Worm (Caenorhabditis elegans) whole organism, young adult: ENCODE measurements around the gene bmk-1.

ENCODE experiments used
- C17E4.6 ChIP-seq: fragments of 200-800 bp; sonication (Bioruptor generic); IDR thresholded peaks from 2 replicates; pipeline ENCODE4 v1.3.6; 2022; ENCODE audit warnings: missing genetic modification reagents, missing genetic modification characterization, missing compliant biosample characterization
- F22D6.2 ChIP-seq: sonication (generic microtip); optimal IDR thresholded peaks from 2 replicates; lab custom pipeline; 2016; ENCODE audit warnings: mild to moderate bottlenecking, missing genetic modification characterization, missing compliant biosample characterization
- F49E8.2 ChIP-seq: sonication (generic microtip); optimal IDR thresholded peaks from 3 replicates; lab custom pipeline; 2017; ENCODE audit warnings: missing genetic modification characterization, mild to moderate bottlenecking, missing compliant biosample characterization, antibody characterized with exemption, moderate library complexity; ENCODE audit not compliant: insufficient read depth
- F57A8.1 ChIP-seq: fragments of 200-800 bp; sonication (Bioruptor generic); optimal IDR thresholded peaks from 2 replicates; lab custom pipeline; 2018; ENCODE audit warnings: mild to moderate bottlenecking, missing genetic modification characterization, moderate library complexity, missing compliant biosample characterization
- K11D2.4 ChIP-seq: fragments of 200-800 bp; sonication (Bioruptor generic); IDR thresholded peaks from 2 replicates; pipeline ENCODE4 v1.3.6; 2022; ENCODE audit warnings: missing genetic modification reagents, missing genetic modification characterization, missing compliant biosample characterization
- T26A5.8 ChIP-seq: sonication (generic microtip); optimal IDR thresholded peaks from 2 replicates; lab custom pipeline; 2016; ENCODE audit warnings: missing genetic modification characterization, missing compliant biosample characterization
- Y53F4B.3 ChIP-seq: fragments of 200-800 bp; sonication (Bioruptor generic); IDR thresholded peaks from 2 replicates; pipeline ENCODE4 v1.3.6; 2022; ENCODE audit warnings: missing genetic modification reagents, missing genetic modification characterization, missing compliant biosample characterization
- Y53G8AR.9 ChIP-seq: fragments of 200-800 bp; sonication (Bioruptor generic); conservative IDR thresholded peaks from 2 replicates; pipeline ENCODE4 v1.3.6; 2022; ENCODE audit warnings: missing genetic modification reagents, missing genetic modification characterization, missing compliant biosample characterization
- Y56A3A.18 ChIP-seq: fragments of 200-800 bp; sonication (Bioruptor generic); IDR thresholded peaks from 2 replicates; pipeline ENCODE4 v1.3.6; 2022; ENCODE audit warnings: missing genetic modification reagents, missing genetic modification characterization, missing compliant biosample characterization
- ZK185.1 ChIP-seq: sonication (generic microtip); optimal IDR thresholded peaks from 2 replicates; lab custom pipeline; 2016; ENCODE audit warnings: mild to moderate bottlenecking, missing genetic modification characterization, missing compliant biosample characterization; ENCODE audit not compliant: poor library complexity, severe bottlenecking
- ama-1 ChIP-seq, 3 experiments: fragments of 150-350 bp in 1 of 3; sonication (generic microtip) in 2 of 3; optimal IDR thresholded peaks; 2 replicates each; lab custom pipeline; 2014 to 2018; ENCODE audit warnings: missing biosample characterization in 2 of 3, missing genetic modification characterization in 2 of 3, missing genetic modification reagents in 2 of 3
- aptf-2 ChIP-seq: fragments of 200-800 bp; sonication (Bioruptor generic); conservative IDR thresholded peaks from 2 replicates; pipeline ENCODE4 v1.3.6; 2022; ENCODE audit warnings: missing genetic modification reagents, missing genetic modification characterization, missing compliant biosample characterization
- athp-1 ChIP-seq: sonication (generic microtip); optimal IDR thresholded peaks from 2 replicates; lab custom pipeline; 2017; ENCODE audit warnings: mild to moderate bottlenecking, missing genetic modification characterization, missing compliant biosample characterization
- attf-3 ChIP-seq: fragments of 200-800 bp; sonication (Bioruptor generic); conservative IDR thresholded peaks from 2 replicates; pipeline ENCODE4 v1.3.6; 2022; ENCODE audit warnings: missing genetic modification reagents, missing genetic modification characterization, missing compliant biosample characterization
- ccch-3 ChIP-seq: fragments of 200-800 bp; sonication (Bioruptor generic); optimal IDR thresholded peaks from 2 replicates; lab custom pipeline; 2018; ENCODE audit warnings: mild to moderate bottlenecking, missing genetic modification characterization, missing compliant biosample characterization
- chd-7 ChIP-seq: sonication (generic microtip); optimal IDR thresholded peaks from 2 replicates; lab custom pipeline; 2016; ENCODE audit warnings: mild to moderate bottlenecking, missing genetic modification characterization, moderate library complexity, missing compliant biosample characterization
- die-1 ChIP-seq: sonication (generic microtip); optimal IDR thresholded peaks from 2 replicates; lab custom pipeline; 2016; ENCODE audit warnings: missing genotype, mild to moderate bottlenecking, missing genetic modification characterization, missing compliant biosample characterization
- dpff-1 ChIP-seq: sonication (generic microtip); optimal IDR thresholded peaks from 2 replicates; lab custom pipeline; 2017; ENCODE audit warnings: mild to moderate bottlenecking, missing genetic modification characterization, missing compliant biosample characterization
- egl-44 ChIP-seq: fragments of 200-800 bp; sonication (Bioruptor generic); IDR thresholded peaks from 2 replicates; pipeline ENCODE4 v1.3.6; 2022; ENCODE audit warnings: missing genetic modification reagents, missing genetic modification characterization, missing compliant biosample characterization
- ets-4 ChIP-seq: fragments of 200-800 bp; sonication (Bioruptor generic); optimal IDR thresholded peaks from 2 replicates; lab custom pipeline; 2018; ENCODE audit warnings: mild to moderate bottlenecking, missing genetic modification characterization, missing compliant biosample characterization
- hmg-1.2 ChIP-seq: fragments of 200-800 bp; sonication (Bioruptor generic); IDR thresholded peaks from 2 replicates; pipeline ENCODE4 v1.3.6; 2022; ENCODE audit warnings: missing genetic modification reagents, missing genetic modification characterization, missing compliant biosample characterization
- hmg-20 ChIP-seq: fragments of 200-800 bp; sonication (Bioruptor generic); IDR thresholded peaks from 2 replicates; pipeline ENCODE4 v1.3.6; 2022; ENCODE audit warnings: missing genetic modification reagents, missing genetic modification characterization, missing compliant biosample characterization
- hsf-1 ChIP-seq: fragments of 200-800 bp; sonication (Bioruptor generic); IDR thresholded peaks from 2 replicates; pipeline ENCODE4 v1.3.6; 2022; ENCODE audit warnings: missing genetic modification reagents, missing genetic modification characterization, missing compliant biosample characterization
- lir-1 ChIP-seq: fragments of 200-800 bp; sonication (Bioruptor generic); conservative IDR thresholded peaks from 2 replicates; pipeline ENCODE4 v1.3.6; 2022; ENCODE audit warnings: missing genetic modification reagents, missing genetic modification characterization, missing compliant biosample characterization
- lsy-27 ChIP-seq: sonication (generic microtip); optimal IDR thresholded peaks from 2 replicates; lab custom pipeline; 2017; ENCODE audit warnings: missing genetic modification characterization, mild to moderate bottlenecking, missing compliant biosample characterization, antibody characterized with exemption, missing genotype, borderline replicate concordance; ENCODE audit not compliant: insufficient read depth
- madf-3 ChIP-seq: fragments of 200-800 bp; sonication (Bioruptor generic); IDR thresholded peaks from 2 replicates; pipeline ENCODE4 v1.3.6; 2022; ENCODE audit warnings: missing genetic modification reagents, missing genetic modification characterization, missing compliant biosample characterization
- nfyb-1 ChIP-seq: fragments of 200-800 bp; sonication (Bioruptor generic); IDR thresholded peaks from 2 replicates; pipeline ENCODE4 v1.3.6; 2022; ENCODE audit warnings: missing genetic modification reagents, missing genetic modification characterization, missing compliant biosample characterization
- nhr-179 ChIP-seq: sonication (generic microtip); optimal IDR thresholded peaks from 2 replicates; lab custom pipeline; 2016; ENCODE audit warnings: mild to moderate bottlenecking, missing genetic modification characterization, missing compliant biosample characterization
- pbrm-1 ChIP-seq: fragments of 200-800 bp; sonication (Bioruptor generic); IDR thresholded peaks from 2 replicates; pipeline ENCODE4 v1.3.6; 2022; ENCODE audit warnings: missing genetic modification reagents, missing genetic modification characterization, missing compliant biosample characterization
- rcor-1 ChIP-seq: fragments of 200-800 bp; sonication (Bioruptor generic); IDR thresholded peaks from 2 replicates; pipeline ENCODE4 v1.3.6; 2022; ENCODE audit warnings: missing genetic modification reagents, missing genetic modification characterization, missing compliant biosample characterization
- sdz-38 ChIP-seq: sonication (generic microtip); optimal IDR thresholded peaks from 2 replicates; lab custom pipeline; 2016; ENCODE audit warnings: missing genotype, missing genetic modification characterization, missing compliant biosample characterization
- snpc-3.4 ChIP-seq: sonication (generic microtip); optimal IDR thresholded peaks from 2 replicates; lab custom pipeline; 2017; ENCODE audit warnings: missing genetic modification characterization, mild to moderate bottlenecking, missing compliant biosample characterization, antibody characterized with exemption, moderate library complexity, missing genotype, missing genetic modification reagents
- unc-130 ChIP-seq: sonication (generic microtip); optimal IDR thresholded peaks from 2 replicates; lab custom pipeline; 2016; ENCODE audit warnings: missing genetic modification reagents, missing genetic modification characterization, missing compliant biosample characterization
- ztf-22 ChIP-seq: fragments of 200-800 bp; sonication (Bioruptor generic); optimal IDR thresholded peaks from 2 replicates; lab custom pipeline; 2018; ENCODE audit warnings: mild to moderate bottlenecking, missing genetic modification characterization, moderate library complexity, missing compliant biosample characterization
- ztf-25 ChIP-seq: fragments of 200-800 bp; sonication (Bioruptor generic); IDR thresholded peaks from 2 replicates; pipeline ENCODE4 v1.3.6; 2022; ENCODE audit warnings: missing genetic modification reagents, missing genetic modification characterization, missing compliant biosample characterization
- ztf-3 ChIP-seq: fragments of 200-800 bp; sonication (Bioruptor generic); optimal IDR thresholded peaks from 2 replicates; lab custom pipeline; 2018; ENCODE audit warnings: mild to moderate bottlenecking, missing genetic modification characterization, missing compliant biosample characterization

Gene bmk-1

DNA sequence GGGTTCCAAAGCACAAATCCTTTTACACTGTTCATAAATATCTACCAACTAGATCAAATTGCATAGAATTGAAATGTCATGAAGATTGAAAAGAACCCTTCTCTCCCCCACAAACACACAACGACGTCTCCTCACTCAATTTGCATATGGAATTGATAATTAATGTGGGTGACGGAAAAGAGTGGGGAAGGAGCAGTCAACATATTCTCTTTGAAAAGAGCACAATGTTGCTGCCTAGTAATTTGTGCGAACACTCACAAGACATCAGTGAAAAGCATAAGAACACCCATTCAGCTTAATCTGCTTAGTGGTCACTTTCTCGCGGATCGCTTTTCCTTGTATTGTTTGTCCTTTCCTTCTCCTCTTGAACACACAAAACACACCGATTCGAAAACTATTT lies 39.7 kb upstream of the bmk-1 start:
- TF ChIP-seq Y56A3A.18 (GFP tag; lab: Robert Waterston, UW), result 0 out of 2 replicates have a peak, but pooled peaks have one; percentile 36
- no peak for TF ChIP-seq ccch-3 (GFP tag; lab: Kevin White, UChicago)
- TF ChIP-seq, all 124 proteins: peak for 1

ce11 chrV:14495493-14495892 lies 38.7 kb upstream of the bmk-1 start:
- TF ChIP-seq Y53G8AR.9 (GFP tag; lab: Robert Waterston, UW), result no peak
- no peak for TF ChIP-seq Y53F4B.3 (GFP tag; lab: Robert Waterston, UW)
- TF ChIP-seq rcor-1 (GFP tag; lab: Robert Waterston, UW), result no peak
- no peak for TF ChIP-seq pbrm-1 (GFP tag; lab: Robert Waterston, UW)
- no peak for TF ChIP-seq ztf-25 (GFP tag; lab: Robert Waterston, UW)
- TF ChIP-seq hmg-20 (GFP tag; lab: Robert Waterston, UW), result no peak
- TF ChIP-seq lsy-27 (tag; lab: Kevin White, UChicago), result no peak
- no peak for TF ChIP-seq K11D2.4
- TF ChIP-seq lir-1 (GFP tag; lab: Robert Waterston, UW), result no peak
- no peak for TF ChIP-seq sdz-38
- no peak for TF ChIP-seq snpc-3.4 (tag; lab: Kevin White, UChicago)
- TF ChIP-seq attf-3, result no peak
- TF ChIP-seq athp-1 (tag; lab: Kevin White, UChicago), result no peak
- TF ChIP-seq hsf-1 (GFP tag; lab: Robert Waterston, UW), result no peak
- no peak for TF ChIP-seq ets-4 (GFP tag; lab: Kevin White, UChicago)
- no peak for TF ChIP-seq nhr-179 (tag; lab: Kevin White, UChicago)

DNA sequence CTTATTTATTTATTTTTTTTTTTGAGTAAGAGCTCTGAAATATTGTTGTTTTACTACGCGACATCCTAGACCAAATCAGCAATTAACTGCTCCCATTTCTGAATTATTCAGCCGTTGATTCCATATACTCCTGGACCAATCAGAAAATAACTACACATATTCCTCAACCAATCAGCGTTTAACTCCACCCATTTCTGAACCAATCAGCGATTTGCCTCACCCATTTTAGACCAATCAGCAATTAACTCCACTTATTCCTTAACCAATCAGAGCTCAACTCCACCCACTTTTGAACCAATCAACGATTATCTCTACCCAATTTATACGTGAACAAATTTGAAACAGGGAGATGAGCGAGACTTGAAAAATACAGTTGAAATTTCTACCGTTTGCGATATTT lies 36.9 kb upstream of the bmk-1 start:
- TF ChIP-seq ztf-22, result no peak
- no peak for TF ChIP-seq nfyb-1 (GFP tag; lab: Robert Waterston, UW)

DNA sequence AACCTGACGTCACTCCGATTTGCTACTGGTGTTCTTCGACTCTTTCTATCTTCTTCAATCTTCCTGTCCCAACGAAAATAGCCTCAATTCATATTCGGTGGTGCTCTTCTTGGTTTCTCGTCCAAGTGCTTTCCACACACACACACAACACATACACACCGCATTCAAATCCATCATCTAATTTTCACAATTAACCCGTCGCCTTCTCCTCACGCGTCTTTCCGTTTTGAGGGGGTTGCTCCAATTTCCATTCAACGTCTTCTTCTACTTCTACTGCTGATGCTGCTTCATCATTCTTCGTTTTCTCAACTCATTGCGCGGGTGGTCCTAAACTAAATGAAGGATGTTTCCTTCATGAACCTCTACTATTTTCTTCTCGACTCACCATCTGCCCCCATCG lies 34.3 kb upstream of the bmk-1 start:
- no peak for TF ChIP-seq C17E4.6 (GFP tag; lab: Robert Waterston, UW)
- TF ChIP-seq aptf-2, result no peak
- no peak for TF ChIP-seq ZK185.1 (tag; lab: Kevin White, UChicago)
- TF ChIP-seq chd-7 (tag; lab: Kevin White, UChicago), result no peak
- no peak for TF ChIP-seq F49E8.2 (tag; lab: Kevin White, UChicago)
- no peak for TF ChIP-seq madf-3 (GFP tag; lab: Robert Waterston, UW)
- no peak for TF ChIP-seq hmg-1.2 (GFP tag; lab: Robert Waterston, UW)
- no peak for TF ChIP-seq egl-44 (GFP tag; lab: Robert Waterston, UW)
- TF ChIP-seq F22D6.2 (tag; lab: Kevin White, UChicago), result no peak
- TF ChIP-seq unc-130, result no peak
- no peak for TF ChIP-seq snpc-3.4 (tag; lab: Kevin White, UChicago)
- TF ChIP-seq T26A5.8 (tag; lab: Kevin White, UChicago), result no peak
- no peak for TF ChIP-seq lsy-27 (tag; lab: Kevin White, UChicago)
- no peak for TF ChIP-seq die-1
- no peak for TF ChIP-seq dpff-1
- TF ChIP-seq ztf-3 (GFP tag; lab: Kevin White, UChicago), result no peak
- TF ChIP-seq ama-1 (optimal IDR thresholded peaks at IDR 0.05; lab: Kevin White, UChicago), result no peak
- no peak for TF ChIP-seq ama-1 (GFP tag; optimal IDR thresholded peaks at IDR 0.05; lab: Kevin White, UChicago)
- no peak for TF ChIP-seq F57A8.1 (GFP tag; lab: Kevin White, UChicago)
